Worm (Caenorhabditis elegans): ENCODE data around the gene abu-4.
"Not testable (repeated sequence)": the region's sequence is repeated elsewhere in the genome, so short reads cannot be mapped to it uniquely, and the experiment has no call there.

abu-4 gene

ce11 chrV:2308246-2308645 lies 33.6 kb downstream of the abu-4 start:
- TF ChIP-seq pqm-1 (tag; optimal IDR thresholded peaks at IDR 0.05) = peak; percentile 44
- TF ChIP-seq elt-2 (tag; optimal IDR thresholded peaks at IDR 0.05) = peak; percentile 99
- no peak for TF ChIP-seq unc-62 (GFP tag; optimal IDR thresholded peaks at IDR 0.05)
- TF ChIP-seq jun-1 (tag; optimal IDR thresholded peaks at IDR 0.05) = peak; percentile 46

- TF ChIP-seq mml-1 (tag; optimal IDR thresholded peaks at IDR 0.05); nfya-1 (tag; optimal IDR thresholded peaks at IDR 0.05; ENCODE audit: insufficient read depth); sea-2 (GFP tag; optimal IDR thresholded peaks at IDR 0.05): not testable (repeated sequence)
Observed at ce11 chrV:2321001-2321400, 46.4 kb downstream of the abu-4 start, which contains the start of gene Y19D10B.6. Y19D10B.6 (minus strand) TSS chrV:2321101.

- TF ChIP-seq hmg-11, zag-1, ceh-28 (tag; optimal IDR thresholded peaks at IDR 0.05): not testable (repeated sequence)
Observed at ce11 chrV:2322466-2322865, 47.8 kb downstream of the abu-4 start, which contains the start of gene pud-1.2. pud-1.2 (minus strand) TSS chrV:2322566.

ce11 chrV:2324260-2324659 lies 49.6 kb downstream of the abu-4 start:
- TF ChIP-seq nhr-76 (tag; optimal IDR thresholded peaks at IDR 0.05) (no peak), elt-1 (tag; optimal IDR thresholded peaks at IDR 0.05) (no peak), jun-1 (tag; optimal IDR thresholded peaks at IDR 0.05) (no peak), sea-2 (GFP tag; optimal IDR thresholded peaks at IDR 0.05) (no peak), hmg-11 (tag; optimal IDR thresholded peaks at IDR 0.05) (no peak), elt-2 (tag; optimal IDR thresholded peaks at IDR 0.05) (peak; percentile 98), elt-3 (tag; optimal IDR thresholded peaks at IDR 0.05) (no peak), skn-1 (tag; optimal IDR thresholded peaks at IDR 0.05) (peak; percentile 54), nhr-11 (tag; optimal IDR thresholded peaks at IDR 0.05) (no peak), tbx-2 (tag; optimal IDR thresholded peaks at IDR 0.05) (no peak), nhr-23 (tag; optimal IDR thresholded peaks at IDR 0.05) (no peak), unc-39 (tag; optimal IDR thresholded peaks at IDR 0.05) (no peak), pqm-1 (tag; optimal IDR thresholded peaks at IDR 0.05) (peak; percentile 99)

- no peak for TF ChIP-seq ceh-9 (tag; optimal IDR thresholded peaks at IDR 0.05)
- TF ChIP-seq sea-2 (GFP tag; optimal IDR thresholded peaks at IDR 0.05) = no peak
- TF ChIP-seq nhr-11 (tag; optimal IDR thresholded peaks at IDR 0.05) = no peak
- TF ChIP-seq nhr-76 (tag; optimal IDR thresholded peaks at IDR 0.05) = no peak
- peak; percentile 41 for TF ChIP-seq pqm-1 (tag; optimal IDR thresholded peaks at IDR 0.05)
Observed at ce11 chrV:2325052-2325451, 50.4 kb downstream of the abu-4 start, which contains the start of gene pud-3. pud-3 (minus strand) TSS chrV:2325152.

Measured in whole organism, L3 larva.